Fruit fly (Drosophila melanogaster) whole organism: Measurements from ENCODE around the gene CG42813.

Experiments used
- CG8478 ChIP-seq: fragments of >200 bp; optimal IDR thresholded peaks from 2 replicates; lab custom pipeline; 2018; ENCODE audit warnings: inconsistent platforms
- Dll ChIP-seq: fragments of >200 bp; optimal IDR thresholded peaks from 2 replicates; lab custom pipeline; 2017
- pan ChIP-seq: fragments of >200 bp; optimal IDR thresholded peaks from 2 replicates; lab custom pipeline; 2017
- usp ChIP-seq: fragments of >200 bp; optimal IDR thresholded peaks from 2 replicates; lab custom pipeline; 2017; ENCODE audit warnings: missing biosample characterization, missing genetic modification characterization, mixed read lengths

dm6 chr3R:27265330-27265729 is 37.0 kb upstream of the CG42813 start, which contains the start of the genes CG14262 and CG14260:
- no peak for TF ChIP-seq pan (lab: Kevin White, UChicago)
- no peak for TF ChIP-seq Dll
- no peak for TF ChIP-seq usp (GFP tag; lab: Kevin White, UChicago)
- TF ChIP-seq CG8478 (lab: Kevin White, UChicago) = no peak
